Fruit fly (Drosophila melanogaster): ENCODE results near the gene Lcp65Ac.

Lcp65Ac gene

DNA sequence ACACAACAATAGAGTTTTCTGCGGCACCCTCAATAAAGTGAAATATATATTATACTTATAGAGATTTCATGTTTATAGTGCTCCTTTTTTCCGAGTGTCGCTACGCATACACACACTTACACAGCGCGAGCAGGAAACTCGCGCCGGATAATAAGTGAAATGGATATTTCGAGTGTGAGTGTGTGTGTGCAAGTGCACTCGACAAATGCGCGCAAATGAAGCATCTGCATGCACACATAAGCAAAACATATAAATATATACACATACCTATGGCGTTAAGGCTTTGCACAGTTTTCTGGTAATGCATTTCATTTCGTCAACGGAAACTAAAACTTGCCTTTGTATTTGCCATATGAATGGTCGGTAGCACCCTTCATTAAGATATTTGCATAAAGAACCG, 29.1 kb upstream of the Lcp65Ac start:
- no peak for TF ChIP-seq OdsH (GFP tag; optimal IDR thresholded peaks at IDR 0.05)
- TF ChIP-seq Dif (GFP tag; optimal IDR thresholded peaks at IDR 0.05; ENCODE audit: partially characterized antibody): no peak
- TF ChIP-seq foxo (GFP tag; optimal IDR thresholded peaks at IDR 0.05): no peak
- TF ChIP-seq usp (GFP tag; optimal IDR thresholded peaks at IDR 0.05): no peak
- no peak for TF ChIP-seq psq (GFP tag; optimal IDR thresholded peaks at IDR 0.05)
- TF ChIP-seq jim (GFP tag; optimal IDR thresholded peaks at IDR 0.05): no peak
- no peak for TF ChIP-seq fru (GFP tag; optimal IDR thresholded peaks at IDR 0.05)
- TF ChIP-seq lola (GFP tag; optimal IDR thresholded peaks at IDR 0.05): no peak
- TF ChIP-seq GATAd (GFP tag; optimal IDR thresholded peaks at IDR 0.05): no peak
- TF ChIP-seq pan (optimal IDR thresholded peaks at IDR 0.05): no peak
- TF ChIP-seq CrebA (GFP tag; optimal IDR thresholded peaks at IDR 0.05; ENCODE audit: borderline replicate concordance): no peak
- TF ChIP-seq Hr78 (GFP tag; optimal IDR thresholded peaks at IDR 0.05): no peak
- TF ChIP-seq ey (GFP tag; optimal IDR thresholded peaks at IDR 0.05): no peak
- no peak for TF ChIP-seq Jra (GFP tag; optimal IDR thresholded peaks at IDR 0.05)
- no peak for TF ChIP-seq dl (GFP tag; optimal IDR thresholded peaks at IDR 0.05; ENCODE audit: insufficient read depth in 1 of 2, partially characterized antibody in 2 of 2)
- no peak for TF ChIP-seq sage (GFP tag; optimal IDR thresholded peaks at IDR 0.05)
- no peak for TF ChIP-seq dmrt93B (GFP tag; optimal IDR thresholded peaks at IDR 0.05)
- TF ChIP-seq Abd-B (GFP tag; optimal IDR thresholded peaks at IDR 0.05): no peak

DNA sequence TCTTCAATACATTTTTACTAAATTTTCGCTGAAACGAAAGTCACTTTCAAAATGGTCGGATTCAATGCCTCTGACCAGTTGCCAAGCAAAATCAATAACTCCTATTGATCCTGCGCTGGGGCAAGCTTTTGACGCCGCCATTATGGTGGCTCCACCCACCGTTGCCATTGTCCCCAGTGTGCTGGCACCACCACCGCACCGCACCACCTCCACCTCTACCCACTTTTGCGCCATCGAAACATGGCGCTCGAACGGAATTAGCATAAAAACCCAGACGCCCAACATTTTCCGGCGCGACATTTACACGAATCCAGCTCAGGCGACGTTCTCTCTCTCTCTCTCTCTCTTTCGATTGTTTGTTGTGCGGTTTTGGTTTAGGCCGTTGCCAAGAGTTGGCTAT, 27.7 kb upstream of the Lcp65Ac start:
- TF ChIP-seq woc (GFP tag; optimal IDR thresholded peaks at IDR 0.05) (no peak), tai (GFP tag; optimal IDR thresholded peaks at IDR 0.05) (no peak), dl (GFP tag; optimal IDR thresholded peaks at IDR 0.05; ENCODE audit: insufficient read depth in 1 of 2, partially characterized antibody in 2 of 2) (no peak), Sp1 (GFP tag; optimal IDR thresholded peaks at IDR 0.05) (no peak), Mio (GFP tag; optimal IDR thresholded peaks at IDR 0.05) (no peak), Rel (GFP tag; optimal IDR thresholded peaks at IDR 0.05) (no peak), Rel (tag; optimal IDR thresholded peaks at IDR 0.05) (no peak), rgr (GFP tag; optimal IDR thresholded peaks at IDR 0.05) (no peak), CG9705 (GFP tag; optimal IDR thresholded peaks at IDR 0.05) (no peak), h (GFP tag; optimal IDR thresholded peaks at IDR 0.05) (no peak), Hnf4 (GFP tag; optimal IDR thresholded peaks at IDR 0.05) (no peak), pan (optimal IDR thresholded peaks at IDR 0.05) (no peak), br (GFP tag; optimal IDR thresholded peaks at IDR 0.05) (no peak), N (GFP tag; optimal IDR thresholded peaks at IDR 0.05) (no peak)

DNA sequence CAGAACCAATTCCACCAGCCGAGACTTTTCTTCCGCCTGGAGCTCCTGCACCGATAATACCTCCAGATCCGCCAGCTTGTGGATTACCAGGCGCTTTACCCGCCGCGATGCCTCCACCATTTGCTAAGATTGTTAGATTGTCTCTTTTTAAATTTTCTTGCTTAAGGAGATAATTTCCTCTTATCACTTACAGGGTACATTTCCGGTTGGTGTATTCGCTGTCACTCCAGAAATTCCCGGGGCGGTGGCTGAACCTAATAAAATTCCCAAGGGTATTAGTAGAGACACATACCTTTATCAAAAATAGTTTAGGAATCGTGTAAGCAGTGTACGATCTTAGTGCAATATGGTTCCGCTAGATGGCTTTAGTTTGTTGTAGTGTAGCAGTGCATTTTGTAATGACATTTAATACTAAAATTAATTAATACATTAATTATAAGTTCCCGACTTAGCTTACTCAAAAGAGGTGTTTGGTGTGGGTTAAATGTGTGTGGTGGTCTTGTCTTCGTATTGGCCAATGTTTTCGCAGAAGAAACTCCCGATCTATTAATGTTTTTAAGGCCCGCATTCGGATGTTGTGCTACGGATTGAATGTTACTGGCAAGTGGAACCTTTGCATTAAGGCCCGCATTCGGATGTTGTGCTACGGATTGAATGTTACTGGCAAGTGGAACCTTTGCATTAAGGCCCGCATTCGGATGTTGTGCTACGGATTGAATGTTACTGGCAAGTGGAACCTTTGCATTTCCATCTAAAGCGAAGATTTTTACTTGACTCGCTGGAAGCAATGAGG, 19.8 kb upstream of the Lcp65Ac start:
- TF ChIP-seq Hr78 (GFP tag; optimal IDR thresholded peaks at IDR 0.05) (no peak), sv (GFP tag; optimal IDR thresholded peaks at IDR 0.05) (peak; percentile 4), Dif (GFP tag; optimal IDR thresholded peaks at IDR 0.05; ENCODE audit: partially characterized antibody) (no peak), rgr (GFP tag; optimal IDR thresholded peaks at IDR 0.05) (peak; percentile 33), usp (GFP tag; optimal IDR thresholded peaks at IDR 0.05) (no peak), ey (GFP tag; optimal IDR thresholded peaks at IDR 0.05) (no peak), dsf (GFP tag; optimal IDR thresholded peaks at IDR 0.05; ENCODE audit: borderline replicate concordance) (no peak), lola (GFP tag; optimal IDR thresholded peaks at IDR 0.05) (no peak), fru (GFP tag; optimal IDR thresholded peaks at IDR 0.05) (peak; percentile 20), foxo (GFP tag; optimal IDR thresholded peaks at IDR 0.05) (no peak), Jra (GFP tag; optimal IDR thresholded peaks at IDR 0.05) (no peak), Hnf4 (GFP tag; optimal IDR thresholded peaks at IDR 0.05) (no peak), br (GFP tag; optimal IDR thresholded peaks at IDR 0.05) (no peak), tai (GFP tag; optimal IDR thresholded peaks at IDR 0.05) (no peak), HLH106 (tag; optimal IDR thresholded peaks at IDR 0.05) (peak; percentile 50), Rel (GFP tag; optimal IDR thresholded peaks at IDR 0.05) (no peak), Rel (tag; optimal IDR thresholded peaks at IDR 0.05) (no peak), pan (optimal IDR thresholded peaks at IDR 0.05) (no peak), woc (GFP tag; optimal IDR thresholded peaks at IDR 0.05) (no peak), CG32264 (GFP tag; optimal IDR thresholded peaks at IDR 0.05) (no peak), Dfd (GFP tag; optimal IDR thresholded peaks at IDR 0.05) (no peak), brk (GFP tag; optimal IDR thresholded peaks at IDR 0.05) (no peak), dl (GFP tag; optimal IDR thresholded peaks at IDR 0.05; ENCODE audit: insufficient read depth in 1 of 2, partially characterized antibody in 2 of 2) (no peak), dmrt93B (GFP tag; optimal IDR thresholded peaks at IDR 0.05) (peak; percentile 17), Abd-B (GFP tag; optimal IDR thresholded peaks at IDR 0.05) (no peak), CG9705 (GFP tag; optimal IDR thresholded peaks at IDR 0.05) (peak; percentile 32), jim (GFP tag; optimal IDR thresholded peaks at IDR 0.05) (no peak), h (GFP tag; optimal IDR thresholded peaks at IDR 0.05) (no peak), OdsH (GFP tag; optimal IDR thresholded peaks at IDR 0.05) (no peak), N (GFP tag; optimal IDR thresholded peaks at IDR 0.05) (no peak), Sp1 (GFP tag; optimal IDR thresholded peaks at IDR 0.05) (no peak), GATAd (GFP tag; optimal IDR thresholded peaks at IDR 0.05) (no peak), psq (GFP tag; optimal IDR thresholded peaks at IDR 0.05) (no peak), Vsx2 (GFP tag; optimal IDR thresholded peaks at IDR 0.05; ENCODE audit: partially characterized antibody) (no peak), Mio (GFP tag; optimal IDR thresholded peaks at IDR 0.05) (no peak), Myc (optimal IDR thresholded peaks at IDR 0.05) (peak; percentile 86), CrebA (GFP tag; optimal IDR thresholded peaks at IDR 0.05; ENCODE audit: borderline replicate concordance) (no peak), sage (GFP tag; optimal IDR thresholded peaks at IDR 0.05) (no peak), Hr83 (GFP tag; optimal IDR thresholded peaks at IDR 0.05; ENCODE audit: poor library complexity, severe bottlenecking) (no peak)
